Worm (Caenorhabditis elegans): ENCODE results near the gene ZK287.1.

DNA sequence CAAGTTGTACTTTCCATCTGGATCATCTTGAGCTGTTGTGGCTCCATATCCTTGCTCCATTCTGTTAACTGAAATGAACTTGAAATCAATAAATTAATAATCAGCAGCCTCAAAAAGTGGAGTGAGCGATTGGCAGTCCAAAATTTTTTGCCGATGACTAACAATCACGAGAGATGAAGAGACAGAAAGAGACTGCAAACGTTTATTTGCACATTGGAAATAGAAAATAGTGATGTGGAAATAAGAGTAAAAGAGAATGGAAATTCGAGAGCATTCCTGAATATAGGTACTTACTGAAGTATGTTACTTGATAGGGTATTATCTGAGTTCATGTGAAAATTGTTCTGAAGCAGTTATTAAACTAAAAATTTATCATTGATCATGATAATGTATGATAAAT lies 43.3 kb downstream of the ZK287.1 start, which contains the start of gene tag-120:
- no peak for TF ChIP-seq sea-1 (GFP tag; conservative IDR thresholded peaks at IDR 0.05)
- no peak for TF ChIP-seq ama-1 (optimal IDR thresholded peaks at IDR 0.05)
- no peak for TF ChIP-seq aly-1 (tag; optimal IDR thresholded peaks at IDR 0.05)
- no peak for TF ChIP-seq ceh-36 (tag; optimal IDR thresholded peaks at IDR 0.05)
- TF ChIP-seq ets-7 (tag; optimal IDR thresholded peaks at IDR 0.05), result no peak
- TF ChIP-seq tbx-11 (GFP tag; IDR thresholded peaks at IDR 0.05), result no peak
- TF ChIP-seq tra-4 (tag; optimal IDR thresholded peaks at IDR 0.05), result no peak
- TF ChIP-seq ceh-13 (GFP tag; optimal IDR thresholded peaks at IDR 0.05), result no peak
- TF ChIP-seq hmg-4 (GFP tag; optimal IDR thresholded peaks at IDR 0.05), result no peak
- TF ChIP-seq B0310.2 (tag; optimal IDR thresholded peaks at IDR 0.05), result no peak
